Worm (Caenorhabditis elegans) whole organism, young adult: ENCODE results near the gene str-27.

Experiments used
- F37B4.10 ChIP-seq: fragments of 200-800 bp; sonication (Bioruptor generic); IDR thresholded peaks from 2 replicates; pipeline ENCODE4 v1.3.6; 2022; ENCODE audit warnings: missing genetic modification characterization, missing compliant biosample characterization
- F49E8.2 ChIP-seq: sonication (generic microtip); optimal IDR thresholded peaks from 3 replicates; lab custom pipeline; 2017; ENCODE audit warnings: missing genetic modification characterization, mild to moderate bottlenecking, missing compliant biosample characterization, antibody characterized with exemption, moderate library complexity; ENCODE audit not compliant: insufficient read depth
- F57A8.1 ChIP-seq: fragments of 200-800 bp; sonication (Bioruptor generic); optimal IDR thresholded peaks from 2 replicates; lab custom pipeline; 2018; ENCODE audit warnings: mild to moderate bottlenecking, missing genetic modification characterization, moderate library complexity, missing compliant biosample characterization
- K11D2.4 ChIP-seq: fragments of 200-800 bp; sonication (Bioruptor generic); IDR thresholded peaks from 2 replicates; pipeline ENCODE4 v1.3.6; 2022; ENCODE audit warnings: missing genetic modification reagents, missing genetic modification characterization, missing compliant biosample characterization
- Y53F4B.3 ChIP-seq: fragments of 200-800 bp; sonication (Bioruptor generic); IDR thresholded peaks from 2 replicates; pipeline ENCODE4 v1.3.6; 2022; ENCODE audit warnings: missing genetic modification reagents, missing genetic modification characterization, missing compliant biosample characterization
- Y53G8AR.9 ChIP-seq: fragments of 200-800 bp; sonication (Bioruptor generic); conservative IDR thresholded peaks from 2 replicates; pipeline ENCODE4 v1.3.6; 2022; ENCODE audit warnings: missing genetic modification reagents, missing genetic modification characterization, missing compliant biosample characterization
- Y67H2A.10 ChIP-seq: fragments of 200-800 bp; sonication (Bioruptor generic); conservative IDR thresholded peaks from 2 replicates; pipeline ENCODE4 v1.3.6; 2022; ENCODE audit warnings: missing genetic modification reagents, missing genetic modification characterization, missing compliant biosample characterization
- Y79H2A.3 ChIP-seq: fragments of 200-800 bp; sonication (Bioruptor generic); conservative IDR thresholded peaks from 2 replicates; pipeline ENCODE4 v1.3.6; 2022; ENCODE audit warnings: missing genetic modification reagents, missing genetic modification characterization, missing compliant biosample characterization
- athp-1 ChIP-seq: sonication (generic microtip); optimal IDR thresholded peaks from 2 replicates; lab custom pipeline; 2017; ENCODE audit warnings: mild to moderate bottlenecking, missing genetic modification characterization, missing compliant biosample characterization
- ccch-3 ChIP-seq: fragments of 200-800 bp; sonication (Bioruptor generic); optimal IDR thresholded peaks from 2 replicates; lab custom pipeline; 2018; ENCODE audit warnings: mild to moderate bottlenecking, missing genetic modification characterization, missing compliant biosample characterization
- dox-1 ChIP-seq: fragments of 200-800 bp; sonication (Bioruptor generic); IDR thresholded peaks from 2 replicates; pipeline ENCODE4 v1.3.6; 2022; ENCODE audit warnings: missing genetic modification reagents, missing genetic modification characterization, missing compliant biosample characterization
- dpl-1 ChIP-seq: fragments of 150-350 bp; optimal IDR thresholded peaks from 2 replicates; lab custom pipeline; 2014; ENCODE audit warnings: missing biosample characterization, missing genetic modification reagents, missing genetic modification characterization
- egrh-3 ChIP-seq: fragments of 200-800 bp; sonication (Bioruptor generic); IDR thresholded peaks from 2 replicates; pipeline ENCODE4 v1.3.6; 2022; ENCODE audit warnings: missing genetic modification reagents, missing genetic modification characterization, missing compliant biosample characterization
- let-607 ChIP-seq, 2 experiments: fragments of 200-800 bp in 1 of 2; sonication (Bioruptor generic) in 1 of 2; sonication (generic microtip) in 1 of 2; optimal IDR thresholded peaks; 2 replicates each; lab custom pipeline; 2016 to 2018; ENCODE audit warnings: mild to moderate bottlenecking in 2 of 2, missing compliant biosample characterization in 2 of 2, missing genetic modification characterization in 2 of 2, moderate library complexity in 2 of 2, missing genotype in 1 of 2
- lin-54 ChIP-seq: fragments of 200-800 bp; sonication (Bioruptor generic); optimal IDR thresholded peaks from 2 replicates; lab custom pipeline; 2018; ENCODE audit warnings: mild to moderate bottlenecking, missing genetic modification characterization, missing compliant biosample characterization
- lsy-27 ChIP-seq: sonication (generic microtip); optimal IDR thresholded peaks from 2 replicates; lab custom pipeline; 2017; ENCODE audit warnings: missing genetic modification characterization, mild to moderate bottlenecking, missing compliant biosample characterization, antibody characterized with exemption, missing genotype, borderline replicate concordance; ENCODE audit not compliant: insufficient read depth
- madf-3 ChIP-seq: fragments of 200-800 bp; sonication (Bioruptor generic); IDR thresholded peaks from 2 replicates; pipeline ENCODE4 v1.3.6; 2022; ENCODE audit warnings: missing genetic modification reagents, missing genetic modification characterization, missing compliant biosample characterization
- madf-6 ChIP-seq: fragments of 200-800 bp; sonication (Bioruptor generic); IDR thresholded peaks from 2 replicates; pipeline ENCODE4 v1.3.6; 2022; ENCODE audit warnings: missing genetic modification reagents, missing genetic modification characterization, missing compliant biosample characterization
- mcd-1 ChIP-seq: fragments of 200-800 bp; sonication (Bioruptor generic); IDR thresholded peaks from 2 replicates; pipeline ENCODE4 v1.3.6; 2022; ENCODE audit warnings: missing genetic modification reagents, missing genetic modification characterization, missing compliant biosample characterization
- nhr-27 ChIP-seq: fragments of 200-800 bp; sonication (Bioruptor generic); optimal IDR thresholded peaks from 2 replicates; lab custom pipeline; 2018; ENCODE audit warnings: mild to moderate bottlenecking, missing genetic modification characterization, moderate library complexity, missing compliant biosample characterization
- rec-8 ChIP-seq, 2 experiments: sonication (generic microtip); optimal IDR thresholded peaks; 2 replicates each; lab custom pipeline; 2016; ENCODE audit warnings: mild to moderate bottlenecking in 2 of 2, missing genetic modification characterization in 2 of 2, missing genetic modification reagents in 2 of 2, missing genotype in 2 of 2, missing biosample characterization in 1 of 2, missing compliant biosample characterization in 1 of 2, moderate library complexity in 1 of 2
- snpc-1.1 ChIP-seq: sonication (generic microtip); optimal IDR thresholded peaks from 2 replicates; lab custom pipeline; 2017; ENCODE audit warnings: missing genetic modification characterization, mild to moderate bottlenecking, missing compliant biosample characterization, antibody characterized with exemption, moderate library complexity, missing genotype, missing genetic modification reagents; ENCODE audit not compliant: insufficient read depth
- snpc-1.3 ChIP-seq: sonication (generic microtip); optimal IDR thresholded peaks from 2 replicates; lab custom pipeline; 2017; ENCODE audit warnings: missing genetic modification characterization, mild to moderate bottlenecking, missing compliant biosample characterization, antibody characterized with exemption, moderate library complexity, missing genotype, missing genetic modification reagents; ENCODE audit not compliant: insufficient read depth
- snpc-3.4 ChIP-seq: sonication (generic microtip); optimal IDR thresholded peaks from 2 replicates; lab custom pipeline; 2017; ENCODE audit warnings: missing genetic modification characterization, mild to moderate bottlenecking, missing compliant biosample characterization, antibody characterized with exemption, moderate library complexity, missing genotype, missing genetic modification reagents
- sptf-2 ChIP-seq: fragments of 200-800 bp; sonication (Bioruptor generic); optimal IDR thresholded peaks from 2 replicates; lab custom pipeline; 2018; ENCODE audit warnings: mild to moderate bottlenecking, missing genetic modification characterization, missing compliant biosample characterization
- tbp1 ChIP-seq: fragments of 200-800 bp; sonication (Bioruptor generic); optimal IDR thresholded peaks from 2 replicates; lab custom pipeline; 2018; ENCODE audit warnings: mild to moderate bottlenecking, missing genetic modification characterization, missing compliant biosample characterization
- tbx-9 ChIP-seq: sonication (generic microtip); optimal IDR thresholded peaks from 2 replicates; lab custom pipeline; 2016; ENCODE audit warnings: borderline replicate concordance, missing genetic modification characterization, inconsistent platforms, missing compliant biosample characterization
- xnd-1 ChIP-seq: sonication (generic microtip); optimal IDR thresholded peaks from 2 replicates; lab custom pipeline; 2016; ENCODE audit warnings: missing genotype, missing genetic modification reagents, missing genetic modification characterization, missing compliant biosample characterization
- zfh-2 ChIP-seq: fragments of 200-800 bp; sonication (Bioruptor generic); conservative IDR thresholded peaks from 2 replicates; pipeline ENCODE4 v1.3.6; 2022; ENCODE audit warnings: missing genetic modification reagents, missing genetic modification characterization, missing compliant biosample characterization
- ztf-25 ChIP-seq: fragments of 200-800 bp; sonication (Bioruptor generic); IDR thresholded peaks from 2 replicates; pipeline ENCODE4 v1.3.6; 2022; ENCODE audit warnings: missing genetic modification reagents, missing genetic modification characterization, missing compliant biosample characterization

The str-27 gene

DNA sequence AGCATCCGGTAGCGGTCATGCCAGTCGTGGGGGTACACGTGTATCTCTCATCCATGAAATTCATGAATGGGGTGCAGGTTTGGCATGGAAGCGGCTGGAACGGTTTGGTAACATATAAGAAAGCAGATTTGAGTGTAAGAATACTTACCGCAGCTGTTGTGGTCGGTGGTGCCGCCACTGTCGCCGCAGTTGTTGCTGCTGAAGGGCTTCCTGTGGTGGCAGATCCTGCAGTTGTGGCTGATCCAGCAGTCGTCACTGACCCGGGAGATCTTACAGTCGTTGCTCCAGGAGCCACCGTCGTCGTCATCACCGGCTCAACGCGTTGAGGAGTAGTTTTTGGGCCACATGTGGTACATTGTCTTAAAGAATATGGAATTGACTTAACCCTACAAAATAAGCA lies 2.6 kb downstream of the str-27 start:
- peak; percentile 79 for TF ChIP-seq zfh-2
- no peak for TF ChIP-seq F57A8.1 (GFP tag; lab: Kevin White, UChicago)

- no peak for TF ChIP-seq lin-54 (GFP tag; lab: Kevin White, UChicago)
- TF ChIP-seq, all 124 proteins: peak for 0
Observed at ce11 chrV:15732209-15732608, 3.4 kb downstream of the str-27 start, which contains the start of gene str-38. Gene str-38 (minus strand): TSS chrV:15732309.

DNA sequence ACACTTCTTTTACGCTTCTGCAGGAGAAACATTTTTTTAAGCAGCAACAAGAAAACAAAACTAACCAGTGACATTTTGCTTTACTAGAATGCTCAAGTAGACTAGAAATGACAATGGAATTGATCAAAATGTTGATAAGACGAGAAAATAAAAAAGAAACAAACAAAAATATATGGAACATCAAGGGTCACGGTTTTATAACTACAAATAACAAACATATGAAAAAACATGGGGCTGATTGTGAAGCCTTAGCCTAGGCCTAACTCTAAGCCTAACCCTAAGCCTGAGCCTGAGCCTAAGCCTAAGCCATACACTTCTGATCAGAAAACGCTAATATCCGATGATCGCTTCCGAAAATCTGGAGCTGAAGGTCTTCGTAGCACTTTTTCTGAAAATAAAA lies 5.2 kb downstream of the str-27 start, which contains the start of gene Y6E2A.10:
Gene Y6E2A.10 (minus strand): TSS at position 101 of the 400 bp plus-strand sequence.
- TF ChIP-seq tbx-9 (no peak), Y67H2A.10 (GFP tag; lab: Robert Waterston, UW) (no peak), lsy-27 (tag; lab: Kevin White, UChicago) (no peak), F57A8.1 (GFP tag; lab: Kevin White, UChicago) (no peak), ccch-3 (GFP tag; lab: Kevin White, UChicago) (no peak)
- TF ChIP-seq, all 124 proteins: peak for 0

- no peak for TF ChIP-seq let-607 (tag; optimal IDR thresholded peaks at IDR 0.05; lab: Kevin White, UChicago)
- no peak for TF ChIP-seq ztf-25
- TF ChIP-seq lsy-27 (tag; lab: Kevin White, UChicago): no peak
- TF ChIP-seq xnd-1 (tag; lab: Kevin White, UChicago): no peak
- TF ChIP-seq K11D2.4 (GFP tag; lab: Robert Waterston, UW): no peak
- no peak for TF ChIP-seq rec-8 (tag; optimal IDR thresholded peaks at IDR 0.05; lab: Kevin White, UChicago)
- TF ChIP-seq snpc-1.3 (tag; lab: Kevin White, UChicago): no peak
- TF ChIP-seq nhr-27 (tag; lab: Kevin White, UChicago): no peak
- TF ChIP-seq athp-1 (tag; lab: Kevin White, UChicago): no peak
- no peak for TF ChIP-seq sptf-2 (GFP tag; lab: Kevin White, UChicago)
- TF ChIP-seq snpc-1.1 (tag; lab: Kevin White, UChicago): no peak
- TF ChIP-seq egrh-3 (GFP tag; lab: Robert Waterston, UW): no peak
- no peak for TF ChIP-seq dpl-1
- no peak for TF ChIP-seq mcd-1 (GFP tag; lab: Robert Waterston, UW)
- TF ChIP-seq madf-3: no peak
- TF ChIP-seq Y53F4B.3 (GFP tag; lab: Robert Waterston, UW): no peak
- TF ChIP-seq Y79H2A.3 (GFP tag; lab: Robert Waterston, UW): no peak
Observed at ce11 chrV:15726610-15727009, 9.0 kb downstream of the str-27 start, which contains the start of the genes irld-57 and sfxn-1.3. Gene irld-57 (minus strand): TSS chrV:15726710. Gene sfxn-1.3 (plus strand): TSS chrV:15726841.

ce11 chrV:15721888-15722287 lies 13.7 kb downstream of the str-27 start, which contains the start of gene srh-140:
Gene srh-140 (plus strand): TSS chrV:15722188.
- TF ChIP-seq dox-1 (GFP tag; lab: Robert Waterston, UW) (no peak), F37B4.10 (GFP tag; lab: Robert Waterston, UW) (no peak), tbp1 (GFP tag; lab: Kevin White, UChicago) (no peak), F49E8.2 (tag; lab: Kevin White, UChicago) (no peak), nhr-27 (tag; lab: Kevin White, UChicago) (no peak), let-607 (tag; optimal IDR thresholded peaks at IDR 0.05; lab: Kevin White, UChicago) (no peak), madf-6 (no peak), Y53F4B.3 (GFP tag; lab: Robert Waterston, UW) (no peak), Y53G8AR.9 (no peak), snpc-3.4 (tag; lab: Kevin White, UChicago) (no peak)
